Worm (Caenorhabditis elegans) whole organism, midembryonic: ENCODE results near the gene hrg-2.

Experiments used
- T22C8.4 ChIP-seq: fragments of 200-800 bp; sonication (Bioruptor generic); IDR thresholded peaks from 2 replicates; pipeline ENCODE4 v1.3.6; 2022; ENCODE audit warnings: missing genetic modification characterization, missing compliant biosample characterization
- flt-1 ChIP-seq: fragments of 200-800 bp; sonication (Bioruptor generic); IDR thresholded peaks from 2 replicates; pipeline ENCODE4 v1.3.6; 2022; ENCODE audit warnings: missing genetic modification characterization, missing compliant biosample characterization
- med-1 ChIP-seq: sonication (generic microtip); optimal IDR thresholded peaks from 2 replicates; lab custom pipeline; 2017; ENCODE audit warnings: missing genetic modification characterization, mild to moderate bottlenecking, missing compliant biosample characterization, antibody characterized with exemption, missing genetic modification reagents; ENCODE audit not compliant: insufficient read depth
- tab-1 ChIP-seq: fragments of 200-800 bp; sonication (Bioruptor generic); IDR thresholded peaks from 2 replicates; pipeline ENCODE4 v1.3.6; 2022; ENCODE audit warnings: missing genetic modification characterization, missing compliant biosample characterization
- ztf-29 ChIP-seq: fragments of 200-800 bp; sonication (Bioruptor generic); IDR thresholded peaks from 2 replicates; pipeline ENCODE4 v1.3.6; 2022; ENCODE audit warnings: missing genetic modification reagents, missing genetic modification characterization, missing compliant biosample characterization

DNA sequence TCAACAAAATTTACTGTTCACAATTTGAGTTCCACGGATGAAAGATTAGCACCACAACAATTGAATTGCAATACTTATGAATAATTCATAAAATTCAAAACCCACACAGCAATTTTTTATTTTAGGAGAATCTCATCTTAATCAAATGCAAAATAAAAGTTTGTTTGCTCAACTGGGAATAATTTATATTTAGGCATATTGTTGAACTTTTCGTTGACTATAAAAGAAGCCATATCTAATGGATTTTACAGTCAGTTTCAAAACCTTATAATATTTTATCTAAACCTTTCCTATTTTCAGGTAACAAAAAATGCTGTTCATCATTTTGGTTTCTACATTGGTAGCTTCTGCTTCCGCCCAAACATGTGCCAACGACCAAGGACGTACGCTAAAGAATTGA, 8.0 kb upstream of the hrg-2 start, which contains the start of gene C54D10.3:
- TF ChIP-seq flt-1: no peak
- TF ChIP-seq ztf-29: no peak
- TF ChIP-seq med-1 (GFP tag; lab: Kevin White, UChicago): no peak
- TF ChIP-seq tab-1 (GFP tag; lab: Robert Waterston, UW): no peak
- TF ChIP-seq T22C8.4: no peak
